Worm (Caenorhabditis elegans) whole organism, midembryonic: ENCODE data around the gene R151.8.

Experiments used
- ref-1 ChIP-seq: fragments of 200-800 bp; sonication (Bioruptor generic); conservative IDR thresholded peaks from 2 replicates; pipeline ENCODE4 v1.3.6; 2022; ENCODE audit warnings: missing genetic modification reagents, missing genetic modification characterization, missing compliant biosample characterization
- ztf-23 ChIP-seq: fragments of 200-800 bp; sonication (Bioruptor generic); IDR thresholded peaks from 2 replicates; pipeline ENCODE4 v1.3.6; 2022; ENCODE audit warnings: missing genetic modification reagents, missing genetic modification characterization, missing compliant biosample characterization

ce11 chrIII:7234148-7234547 is 4.6 kb upstream of the R151.8 start, which contains the start of gene ndus-8:
- no peak for TF ChIP-seq ref-1
- no peak for TF ChIP-seq ztf-23
